Worm (Caenorhabditis elegans): ENCODE measurements around the gene aff-1.

The aff-1 gene

ce11 chrII:6842651-6843118 lies 20.9 kb downstream of the aff-1 start (continued):
- TF ChIP-seq ceh-82 (tag; optimal IDR thresholded peaks at IDR 0.05) (peak in 2 of 3 experiments; percentile 7 to 14), egl-27 (tag; optimal IDR thresholded peaks at IDR 0.05) (peak; percentile 98 to 99), skn-1 (tag; optimal IDR thresholded peaks at IDR 0.05) (peak; percentile 35), nhr-85 (tag) (peak; percentile 99), grh-1 (GFP tag; IDR thresholded peaks at IDR 0.05) (peak; percentile 53; the same call in 1 of the 2 replicates)

- no peak for TF ChIP-seq mef-2 (tag; optimal IDR thresholded peaks at IDR 0.05)
- no peak for TF ChIP-seq lir-3 (tag; optimal IDR thresholded peaks at IDR 0.05; ENCODE audit: poor library complexity)
- TF ChIP-seq zip-4 (GFP tag; optimal IDR thresholded peaks at IDR 0.05): no peak
- TF ChIP-seq aly-2 (tag; optimal IDR thresholded peaks at IDR 0.05): no peak
- no peak for TF ChIP-seq zag-1 (tag; optimal IDR thresholded peaks at IDR 0.05)
- no peak for TF ChIP-seq nhr-11 (tag; optimal IDR thresholded peaks at IDR 0.05)
- TF ChIP-seq blmp-1 (tag; optimal IDR thresholded peaks at IDR 0.05): no peak
- no peak for TF ChIP-seq ceh-63 (GFP tag; optimal IDR thresholded peaks at IDR 0.05)
- TF ChIP-seq skn-1 (tag; optimal IDR thresholded peaks at IDR 0.05): no peak
- TF ChIP-seq irx-1 (tag; optimal IDR thresholded peaks at IDR 0.05): no peak
- TF ChIP-seq Y116A8C.19 (tag; optimal IDR thresholded peaks at IDR 0.05; ENCODE audit: borderline replicate concordance): no peak
- TF ChIP-seq hpl-2 (GFP tag; optimal IDR thresholded peaks at IDR 0.05): no peak
- TF ChIP-seq ztf-4 (tag; optimal IDR thresholded peaks at IDR 0.05): no peak
- no peak for TF ChIP-seq aha-1 (tag; optimal IDR thresholded peaks at IDR 0.05)
- TF ChIP-seq nhr-47 (tag; optimal IDR thresholded peaks at IDR 0.05): no peak
- no peak for TF ChIP-seq pag-3 (tag; optimal IDR thresholded peaks at IDR 0.05; ENCODE audit: borderline replicate concordance, insufficient read depth)
- no peak for TF ChIP-seq xbp-1 (tag; optimal IDR thresholded peaks at IDR 0.05)
- no peak for TF ChIP-seq fkh-10 (GFP tag; optimal IDR thresholded peaks at IDR 0.05)
- no peak for TF ChIP-seq ama-1 (optimal IDR thresholded peaks at IDR 0.05)
- no peak for TF ChIP-seq sox-4 (tag; optimal IDR thresholded peaks at IDR 0.05)
These were observed 21.5 kb downstream of the aff-1 start for ce11 chrII:6842009-6842408.

- no peak for TF ChIP-seq ztf-11 (tag; optimal IDR thresholded peaks at IDR 0.05)
- no peak for TF ChIP-seq egl-27 (tag; optimal IDR thresholded peaks at IDR 0.05)
- no peak for TF ChIP-seq lin-39 (tag; optimal IDR thresholded peaks at IDR 0.05)
- no peak for TF ChIP-seq aha-1 (tag; optimal IDR thresholded peaks at IDR 0.05)
- TF ChIP-seq nhr-71 (tag; optimal IDR thresholded peaks at IDR 0.05): peak; percentile 68
- no peak for TF ChIP-seq dpl-1 (GFP tag; optimal IDR thresholded peaks at IDR 0.05)
- TF ChIP-seq pag-3 (tag; optimal IDR thresholded peaks at IDR 0.05; ENCODE audit: borderline replicate concordance, insufficient read depth): no peak
- no peak for TF ChIP-seq aly-2 (tag; optimal IDR thresholded peaks at IDR 0.05)
- TF ChIP-seq C16A3.4 (tag; optimal IDR thresholded peaks at IDR 0.05): no peak
- peak; percentile 40 for TF ChIP-seq nhr-20 (tag; optimal IDR thresholded peaks at IDR 0.05)
- no peak for TF ChIP-seq zag-1 (tag; optimal IDR thresholded peaks at IDR 0.05)
- no peak for TF ChIP-seq fkh-10 (GFP tag; optimal IDR thresholded peaks at IDR 0.05)
- TF ChIP-seq skn-1 (tag; optimal IDR thresholded peaks at IDR 0.05): no peak
- peak; percentile 25 for TF ChIP-seq mep-1 (tag; optimal IDR thresholded peaks at IDR 0.05)
- TF ChIP-seq mef-2 (tag; optimal IDR thresholded peaks at IDR 0.05): no peak
- no peak for TF ChIP-seq nhr-90 (tag; optimal IDR thresholded peaks at IDR 0.05; ENCODE audit: poor library complexity)
- no peak for TF ChIP-seq nhr-12 (tag; optimal IDR thresholded peaks at IDR 0.05)
- peak in 2 of 6 experiments; percentile 25 to 53 for TF ChIP-seq elt-3 (tag; optimal IDR thresholded peaks at IDR 0.05)
- no peak for TF ChIP-seq lin-35 (GFP tag; optimal IDR thresholded peaks at IDR 0.05)
- TF ChIP-seq irx-1 (tag; optimal IDR thresholded peaks at IDR 0.05): no peak
- TF ChIP-seq rnt-1 (tag; optimal IDR thresholded peaks at IDR 0.05): peak; percentile 54
- no peak for TF ChIP-seq elt-2 (tag; optimal IDR thresholded peaks at IDR 0.05)
- TF ChIP-seq blmp-1 (tag; optimal IDR thresholded peaks at IDR 0.05): peak; percentile 95
- no peak for TF ChIP-seq grh-1 (GFP tag; IDR thresholded peaks at IDR 0.05)
- no peak for TF ChIP-seq unc-86 (tag; optimal IDR thresholded peaks at IDR 0.05)
- no peak for TF ChIP-seq efl-1 (optimal IDR thresholded peaks at IDR 0.05)
- TF ChIP-seq efl-1 (GFP tag; optimal IDR thresholded peaks at IDR 0.05 in 1 of 2): no peak
- TF ChIP-seq nhr-76 (tag; optimal IDR thresholded peaks at IDR 0.05): no peak
- TF ChIP-seq tbx-2 (tag; optimal IDR thresholded peaks at IDR 0.05): no peak
- TF ChIP-seq nhr-237 (tag; optimal IDR thresholded peaks at IDR 0.05): no peak
- peak; percentile 83 for TF ChIP-seq lin-14 (GFP tag; optimal IDR thresholded peaks at IDR 0.05)
- peak; percentile 19; the same call in 1 of the 2 replicates for TF ChIP-seq nhr-19 (GFP tag; conservative IDR thresholded peaks at IDR 0.05)
- TF ChIP-seq pqm-1 (tag; optimal IDR thresholded peaks at IDR 0.05): no peak
- TF ChIP-seq fkh-8 (tag; optimal IDR thresholded peaks at IDR 0.05): no peak
- no peak for TF ChIP-seq unc-98 (GFP tag; IDR thresholded peaks at IDR 0.05)
- TF ChIP-seq F16B12.6 (tag; optimal IDR thresholded peaks at IDR 0.05): no peak
These were observed 22.4 kb downstream of the aff-1 start for ce11 chrII:6841102-6841501.

Measured in whole organism, L1 larva.